Fruit fly (Drosophila melanogaster) whole organism, adult: ENCODE data around the gene shd.

Experiments used
- CG11617 ChIP-seq: fragments of 200-800 bp; sonication (Bioruptor generic); optimal IDR thresholded peaks from 2 replicates; lab custom pipeline; 2017; ENCODE audit warnings: mild to moderate bottlenecking, missing biosample characterization, missing genetic modification reagents, missing genetic modification characterization
- CG1620 ChIP-seq: fragments of 200-800 bp; sonication (Bioruptor generic); optimal IDR thresholded peaks from 2 replicates; lab custom pipeline; 2016; ENCODE audit warnings: missing biosample characterization, missing genetic modification characterization
- CG33017 ChIP-seq: fragments of 200-800 bp; sonication (Bioruptor generic); optimal IDR thresholded peaks from 2 replicates; lab custom pipeline; 2018; ENCODE audit warnings: missing biosample characterization, mild to moderate bottlenecking, missing genetic modification characterization, moderate library complexity
- CG7045 ChIP-seq: fragments of 200-800 bp; sonication (Bioruptor generic); optimal IDR thresholded peaks from 2 replicates; lab custom pipeline; 2017; ENCODE audit warnings: missing biosample characterization, mild to moderate bottlenecking, missing genetic modification characterization
- CG7101 ChIP-seq: fragments of 200-800 bp; sonication (Bioruptor generic); optimal IDR thresholded peaks from 2 replicates; lab custom pipeline; 2018; ENCODE audit warnings: missing biosample characterization, mild to moderate bottlenecking, missing genetic modification characterization, moderate library complexity
- Clk ChIP-seq: fragments of 200-800 bp; sonication (Bioruptor generic); optimal IDR thresholded peaks from 2 replicates; lab custom pipeline; 2017; ENCODE audit warnings: missing biosample characterization, missing genetic modification characterization
- Mnt ChIP-seq: fragments of 200-800 bp; sonication (Bioruptor generic); optimal IDR thresholded peaks from 2 replicates; lab custom pipeline; 2016; ENCODE audit warnings: missing biosample characterization, mild to moderate bottlenecking, missing genetic modification characterization
- bab1 ChIP-seq: fragments of 200-800 bp; sonication (Bioruptor generic); optimal IDR thresholded peaks from 3 replicates; lab custom pipeline; 2019; ENCODE audit warnings: missing biosample characterization, mild to moderate bottlenecking, missing genetic modification characterization, moderate library complexity
- cnc ChIP-seq, 2 experiments: fragments of >200 bp; optimal IDR thresholded peaks; 2 replicates each; lab custom pipeline; 2017
- kay ChIP-seq: fragments of 200-800 bp; sonication (Bioruptor generic); peaks from one replicate; lab custom pipeline; 2016; ENCODE audit warnings: missing biosample characterization, missing genetic modification characterization, borderline replicate concordance
- ovo ChIP-seq: fragments of 200-800 bp; sonication (Bioruptor generic); optimal IDR thresholded peaks from 2 replicates; lab custom pipeline; 2016; ENCODE audit warnings: missing biosample characterization, missing genetic modification characterization
- pad ChIP-seq: fragments of 200-800 bp; sonication (Bioruptor generic); optimal IDR thresholded peaks from 3 replicates; lab custom pipeline; 2017; ENCODE audit warnings: missing biosample characterization, missing genetic modification characterization, mild to moderate bottlenecking, moderate library complexity, missing genetic modification reagents

DNA sequence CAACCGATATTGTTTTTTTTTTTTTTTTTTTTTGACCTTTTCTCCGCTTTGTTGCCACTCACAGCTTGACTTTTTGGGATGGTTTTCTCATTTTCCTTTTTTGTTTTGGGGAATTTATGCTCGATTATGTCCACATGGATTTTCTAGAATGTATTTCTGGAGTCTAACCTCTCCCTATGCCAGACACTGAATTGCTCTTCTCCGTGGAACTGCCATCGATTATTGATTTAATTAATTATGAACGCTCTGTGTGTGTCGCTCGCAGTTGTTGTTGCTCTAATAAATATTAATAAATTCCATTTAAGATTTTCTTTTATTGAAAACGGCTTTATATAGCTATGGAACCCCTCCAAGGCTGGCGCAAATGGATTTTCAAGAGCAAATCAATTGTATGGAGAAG, 41.4 kb downstream of the shd start:
- TF ChIP-seq kay (GFP tag; lab: Kevin White, UChicago) (no peak), CG7101 (no peak), pad (no peak), CG1620 (GFP tag; lab: Kevin White, UChicago) (no peak), bab1 (GFP tag; lab: Kevin White, UChicago) (no peak), CG33017 (tag; lab: Kevin White, UChicago) (no peak), CG11617 (GFP tag; lab: Kevin White, UChicago) (no peak), Mnt (GFP tag; lab: Kevin White, UChicago) (no peak), cnc (optimal IDR thresholded peaks at IDR 0.05; lab: Kevin White, UChicago) (no peak), ovo (GFP tag; lab: Kevin White, UChicago) (no peak), CG7045 (no peak), Clk (GFP tag; lab: Kevin White, UChicago) (no peak)
